Worm (Caenorhabditis elegans): ENCODE results near the gene F08F8.9.

The F08F8.9 gene

ce11 chrIII:7300763-7301162 lies 53.0 kb downstream of the F08F8.9 start:
- TF ChIP-seq fkh-10 (GFP tag; optimal IDR thresholded peaks at IDR 0.05) (no peak), unc-86 (tag; optimal IDR thresholded peaks at IDR 0.05) (no peak), lin-14 (GFP tag; optimal IDR thresholded peaks at IDR 0.05) (peak; percentile 44), C04F5.9 (tag; optimal IDR thresholded peaks at IDR 0.05) (no peak), nhr-28 (tag; optimal IDR thresholded peaks at IDR 0.05) (no peak), alr-1 (tag; optimal IDR thresholded peaks at IDR 0.05; ENCODE audit: borderline replicate concordance) (no peak), nhr-47 (tag; optimal IDR thresholded peaks at IDR 0.05) (no peak), nhr-11 (tag; optimal IDR thresholded peaks at IDR 0.05) (no peak), lsy-2 (tag; optimal IDR thresholded peaks at IDR 0.05) (peak in 1 of 2 experiments; percentile 17), ceh-82 (tag; optimal IDR thresholded peaks at IDR 0.05) (no peak), hlh-4 (tag; optimal IDR thresholded peaks at IDR 0.05) (no peak), sup-37 (GFP tag; optimal IDR thresholded peaks at IDR 0.05) (no peak), dpl-1 (GFP tag; optimal IDR thresholded peaks at IDR 0.05) (no peak), unc-98 (GFP tag; IDR thresholded peaks at IDR 0.05) (no peak), ceh-8 (GFP tag; optimal IDR thresholded peaks at IDR 0.05) (no peak), hlh-17 (GFP tag; optimal IDR thresholded peaks at IDR 0.05; ENCODE audit: borderline replicate concordance) (no peak), nhr-12 (tag; optimal IDR thresholded peaks at IDR 0.05) (no peak), irx-1 (tag; optimal IDR thresholded peaks at IDR 0.05) (no peak), nhr-84 (tag; optimal IDR thresholded peaks at IDR 0.05) (no peak), nhr-85 (tag) (peak; percentile 87), efl-1 (optimal IDR thresholded peaks at IDR 0.05) (no peak), efl-1 (GFP tag; optimal IDR thresholded peaks at IDR 0.05 in 1 of 2) (peak in 1 of 2 experiments; percentile 73), mab-9 (GFP tag; IDR thresholded peaks at IDR 0.05) (no peak), sptf-1 (tag; optimal IDR thresholded peaks at IDR 0.05) (no peak), F16B12.6 (tag; optimal IDR thresholded peaks at IDR 0.05) (no peak), isw-1 (GFP tag; IDR thresholded peaks at IDR 0.05) (no peak), grh-1 (GFP tag; IDR thresholded peaks at IDR 0.05) (peak; percentile 32; the same call in 1 of the 2 replicates), snu-23 (GFP tag; optimal IDR thresholded peaks at IDR 0.05) (peak; percentile 4), ama-1 (optimal IDR thresholded peaks at IDR 0.05) (no peak), nhr-71 (tag; optimal IDR thresholded peaks at IDR 0.05) (no peak), sox-4 (tag; optimal IDR thresholded peaks at IDR 0.05) (no peak), fos-1 (tag; optimal IDR thresholded peaks at IDR 0.05) (no peak), lin-35 (GFP tag; optimal IDR thresholded peaks at IDR 0.05) (peak in 1 of 2 experiments; percentile 38), rnt-1 (tag; optimal IDR thresholded peaks at IDR 0.05) (no peak), nhr-20 (tag; optimal IDR thresholded peaks at IDR 0.05) (peak; percentile 40), ceh-88 (GFP tag; IDR thresholded peaks at IDR 0.05) (no peak), dsc-1 (tag; optimal IDR thresholded peaks at IDR 0.05) (no peak), ceh-90 (tag; optimal IDR thresholded peaks at IDR 0.05) (no peak), skn-1 (tag; optimal IDR thresholded peaks at IDR 0.05) (no peak), blmp-1 (tag; optimal IDR thresholded peaks at IDR 0.05) (peak; percentile 82), zip-4 (GFP tag; optimal IDR thresholded peaks at IDR 0.05) (no peak), mep-1 (tag; optimal IDR thresholded peaks at IDR 0.05) (no peak), unc-62 (GFP tag; optimal IDR thresholded peaks at IDR 0.05) (no peak), ces-1 (GFP tag; optimal IDR thresholded peaks at IDR 0.05) (no peak), elt-3 (tag; optimal IDR thresholded peaks at IDR 0.05) (peak in 1 of 6 experiments; percentile 2), vab-15 (tag; optimal IDR thresholded peaks at IDR 0.05) (no peak), efl-3 (GFP tag; optimal IDR thresholded peaks at IDR 0.05) (no peak), xbp-1 (tag; optimal IDR thresholded peaks at IDR 0.05) (no peak), nhr-19 (GFP tag; conservative IDR thresholded peaks at IDR 0.05) (peak; percentile 33)
